Fruit fly (Drosophila melanogaster) Kc167 (cell line): ENCODE data around the gene SdhD.

Experiments used
- Myc ChIP-seq: fragments of >200 bp; optimal IDR thresholded peaks from 2 replicates; lab custom pipeline; 2017; ENCODE audit warnings: missing external identifiers
- Sin3A ChIP-seq: fragments of >200 bp; optimal IDR thresholded peaks from 2 replicates; lab custom pipeline; 2018; ENCODE audit warnings: missing external identifiers
- h ChIP-seq: fragments of >200 bp; optimal IDR thresholded peaks from 3 replicates; lab custom pipeline; 2018; ENCODE audit warnings: missing external identifiers
- insv ChIP-seq: fragments of >200 bp; optimal IDR thresholded peaks from 3 replicates; lab custom pipeline; 2018; ENCODE audit warnings: missing external identifiers
- psq ChIP-seq: fragments of >200 bp; optimal IDR thresholded peaks from 2 replicates; lab custom pipeline; 2017; ENCODE audit warnings: missing external identifiers
- ttk ChIP-seq: sonication (Bioruptor generic); optimal IDR thresholded peaks from 2 replicates; lab custom pipeline; 2017; ENCODE audit warnings: missing external identifiers

The SdhD gene

dm6 chr3R:23729066-23729465 is 31.3 kb downstream of the SdhD start:
- TF ChIP-seq insv (lab: Kevin White, UChicago): no peak
- TF ChIP-seq Sin3A (lab: Kevin White, UChicago): no peak

- no peak for TF ChIP-seq Sin3A (lab: Kevin White, UChicago)
- no peak for TF ChIP-seq ttk
- TF ChIP-seq h (lab: Kevin White, UChicago): no peak
- TF ChIP-seq Myc (lab: Kevin White, UChicago): no peak
- TF ChIP-seq psq (lab: Kevin White, UChicago): no peak
- TF ChIP-seq insv (lab: Kevin White, UChicago): no peak
These were observed 32.3 kb downstream of the SdhD start for dm6 chr3R:23728086-23728485.

DNA sequence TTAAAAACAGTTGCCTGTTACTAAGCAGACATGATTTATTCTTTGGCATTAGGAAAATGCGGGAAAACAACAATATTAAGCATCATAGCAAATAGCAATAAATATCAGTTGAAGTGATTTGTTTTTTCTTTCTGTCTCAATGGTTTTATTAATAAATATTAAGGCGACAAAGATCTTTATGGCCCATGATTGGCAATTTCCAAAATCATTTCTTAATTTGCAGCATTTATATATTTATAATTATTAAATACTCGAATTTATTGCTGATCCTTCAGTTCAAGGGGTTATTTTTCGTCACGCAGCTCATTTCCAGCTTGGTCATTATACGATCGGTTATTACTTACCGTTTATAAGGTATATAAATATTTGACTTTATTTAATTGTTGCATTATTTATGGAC is 32.7 kb downstream of the SdhD start:
- TF ChIP-seq Myc (lab: Kevin White, UChicago) (no peak), h (lab: Kevin White, UChicago) (no peak), insv (lab: Kevin White, UChicago) (no peak), psq (lab: Kevin White, UChicago) (no peak), Sin3A (lab: Kevin White, UChicago) (no peak), ttk (no peak)

DNA sequence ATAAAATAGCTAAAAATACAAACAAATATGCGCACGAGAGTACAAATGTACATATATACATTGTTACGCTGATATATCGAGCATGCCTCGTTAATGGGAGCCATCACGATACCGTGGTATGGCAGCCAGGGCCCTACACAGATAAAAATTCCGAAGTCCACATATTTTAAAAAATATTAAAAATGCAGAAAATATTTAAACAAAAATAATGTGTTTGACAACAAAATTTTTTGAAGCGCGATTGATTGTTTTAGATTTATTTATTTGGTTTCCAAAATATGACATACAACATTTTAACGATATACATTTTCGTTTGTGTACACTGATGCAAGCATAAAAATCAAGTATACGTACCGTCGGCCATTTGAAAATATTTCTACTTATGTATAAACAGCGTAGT is 33.7 kb downstream of the SdhD start:
- no peak for TF ChIP-seq Myc (lab: Kevin White, UChicago)
- TF ChIP-seq psq (lab: Kevin White, UChicago): no peak
- TF ChIP-seq h (lab: Kevin White, UChicago): no peak
- no peak for TF ChIP-seq Sin3A (lab: Kevin White, UChicago)
- TF ChIP-seq insv (lab: Kevin White, UChicago): no peak
- TF ChIP-seq ttk: no peak

dm6 chr3R:23725711-23726349 is 34.6 kb downstream of the SdhD start:
- TF ChIP-seq Sin3A (lab: Kevin White, UChicago): no peak
- no peak for TF ChIP-seq Myc (lab: Kevin White, UChicago)
- no peak for TF ChIP-seq h (lab: Kevin White, UChicago)
- no peak for TF ChIP-seq psq (lab: Kevin White, UChicago)

dm6 chr3R:23724843-23725506 is 35.4 kb downstream of the SdhD start:
- TF ChIP-seq insv (lab: Kevin White, UChicago) (no peak), psq (lab: Kevin White, UChicago) (no peak), Myc (lab: Kevin White, UChicago) (no peak), ttk (no peak), Sin3A (lab: Kevin White, UChicago) (no peak), h (lab: Kevin White, UChicago) (no peak)

DNA sequence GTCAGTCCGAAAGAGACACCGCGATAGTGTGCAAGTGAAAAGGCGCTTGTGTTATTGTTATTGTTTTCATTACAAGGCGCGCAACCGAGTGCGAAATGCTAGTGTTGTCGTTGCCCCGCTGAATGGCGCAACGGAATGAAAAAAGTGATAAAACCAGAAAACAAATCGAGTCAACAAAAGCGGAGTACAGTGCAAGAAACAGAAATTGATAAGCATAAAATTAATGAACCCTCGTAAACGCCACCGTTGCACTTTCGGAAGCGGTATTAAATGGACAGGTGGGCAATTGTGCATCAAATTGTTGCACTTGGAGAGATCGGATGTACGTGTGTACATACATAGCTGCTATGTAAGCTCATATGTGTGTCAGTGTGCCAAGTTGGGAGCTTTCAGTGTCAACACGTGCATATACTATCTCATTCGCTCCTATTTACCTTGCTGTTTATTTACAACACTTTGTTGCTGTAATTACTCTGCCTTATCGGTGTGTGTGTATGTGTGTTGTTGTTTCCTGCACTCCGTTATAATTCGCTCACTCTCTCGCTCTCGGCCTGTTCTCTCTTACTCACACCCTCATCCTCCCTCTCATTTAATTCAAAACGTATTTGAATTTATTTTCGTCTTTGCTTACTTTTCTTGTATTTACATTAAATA is 36.9 kb downstream of the SdhD start:
- TF ChIP-seq psq (lab: Kevin White, UChicago) (no peak), Sin3A (lab: Kevin White, UChicago) (no peak), insv (lab: Kevin White, UChicago) (no peak), ttk (no peak), h (lab: Kevin White, UChicago) (no peak), Myc (lab: Kevin White, UChicago) (no peak)

DNA sequence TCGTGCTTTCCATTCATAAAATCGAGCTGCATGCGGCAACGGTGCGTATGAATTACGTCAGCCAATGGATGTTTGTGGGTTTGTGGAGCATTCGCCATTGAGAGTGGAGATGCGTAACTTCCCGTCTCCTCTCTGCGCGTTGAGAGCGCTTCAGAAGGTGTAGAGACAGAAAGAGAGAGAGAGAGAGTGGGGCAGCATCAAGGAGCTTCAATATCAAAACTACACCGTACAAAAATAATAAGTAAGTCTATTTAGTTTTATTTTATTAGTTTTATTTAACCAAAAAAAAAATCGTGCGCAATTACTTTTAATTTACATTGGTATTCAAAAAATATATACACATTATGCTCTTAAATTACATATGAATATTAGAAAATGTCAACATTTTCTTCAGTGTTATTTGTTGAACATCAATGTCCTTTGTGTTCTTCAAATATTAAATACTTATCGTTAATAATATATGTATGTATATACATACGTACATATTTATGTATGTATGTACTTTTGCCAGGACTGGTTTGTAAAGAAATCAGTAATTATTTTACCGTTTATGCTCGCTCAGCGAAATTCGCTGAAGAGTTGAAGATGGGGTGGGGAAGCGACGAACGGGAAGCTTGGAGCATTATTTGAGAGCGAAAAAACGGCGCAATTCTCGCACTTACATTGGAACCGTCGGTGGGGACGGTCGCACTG is 37.6 kb downstream of the SdhD start, which contains the start of gene CG10365:
Gene CG10365 (plus strand): TSS at position 652 of the 693 bp plus-strand sequence.
- no peak for TF ChIP-seq psq (lab: Kevin White, UChicago)
- no peak for TF ChIP-seq Sin3A (lab: Kevin White, UChicago)
- TF ChIP-seq Myc (lab: Kevin White, UChicago): no peak

DNA sequence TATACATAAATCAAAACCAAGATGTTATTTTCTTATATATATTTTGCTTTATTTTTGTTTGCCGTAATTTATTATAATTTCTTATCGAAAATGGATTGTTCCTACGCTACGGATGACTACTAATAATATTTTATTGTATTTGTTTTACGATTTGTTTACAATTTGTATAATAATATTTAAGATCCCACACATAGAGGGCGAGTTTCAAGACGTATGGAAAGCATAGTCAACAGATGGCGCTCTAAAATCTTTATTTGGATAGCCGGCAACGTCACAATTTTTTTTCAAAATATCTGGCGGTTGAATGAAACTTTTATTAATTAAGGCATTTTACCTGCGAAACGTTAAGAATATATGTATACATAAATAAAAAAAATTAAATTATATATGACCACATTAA is 38.5 kb downstream of the SdhD start:
- TF ChIP-seq psq (lab: Kevin White, UChicago) (no peak), h (lab: Kevin White, UChicago) (no peak), ttk (no peak), Sin3A (lab: Kevin White, UChicago) (no peak), Myc (lab: Kevin White, UChicago) (no peak), insv (lab: Kevin White, UChicago) (no peak)

- TF ChIP-seq Myc (lab: Kevin White, UChicago) (no peak), ttk (no peak), h (lab: Kevin White, UChicago) (no peak), Sin3A (lab: Kevin White, UChicago) (no peak), insv (lab: Kevin White, UChicago) (no peak), psq (lab: Kevin White, UChicago) (no peak)
These were observed 38.9 kb downstream of the SdhD start, which contains the start of gene CG10232 for dm6 chr3R:23721525-23721924. TSS of gene CG10232 (minus strand) at chr3R:23721625.

dm6 chr3R:23718297-23718941 is 42.0 kb downstream of the SdhD start, which contains the start of gene nau:
TSS of gene nau (minus strand) at chr3R:23718357.
- TF ChIP-seq Sin3A (lab: Kevin White, UChicago) (no peak), psq (lab: Kevin White, UChicago) (no peak), insv (lab: Kevin White, UChicago) (no peak), Myc (lab: Kevin White, UChicago) (no peak), ttk (no peak), h (lab: Kevin White, UChicago) (no peak)
